Fruit fly (Drosophila melanogaster) whole organism, wandering third instar larva: Measurements from ENCODE around the gene CG43083.

Experiments used
- CG32264 ChIP-seq: fragments of 200-800 bp; sonication (Bioruptor generic); optimal IDR thresholded peaks from 2 replicates; lab custom pipeline; 2016; ENCODE audit warnings: missing biosample characterization, missing genetic modification characterization
- Hnf4 ChIP-seq: fragments of 200-800 bp; sonication (Bioruptor generic); optimal IDR thresholded peaks from 2 replicates; lab custom pipeline; 2016; ENCODE audit warnings: missing biosample characterization, mild to moderate bottlenecking, missing genetic modification characterization
- Myc ChIP-seq: fragments of >200 bp; optimal IDR thresholded peaks from 2 replicates; lab custom pipeline; 2017
- Rel ChIP-seq, 2 experiments: fragments of 200-800 bp; sonication (Bioruptor generic) in 1 of 2; optimal IDR thresholded peaks; 2 replicates in 1 of 2; 3 replicates in 1 of 2; lab custom pipeline; 2016 to 2019; ENCODE audit warnings: mild to moderate bottlenecking in 2 of 2, missing biosample characterization in 2 of 2, missing genetic modification characterization in 2 of 2, moderate library complexity in 1 of 2
- Sp1 ChIP-seq: fragments of 200-800 bp; sonication (Bioruptor generic); optimal IDR thresholded peaks from 3 replicates; lab custom pipeline; 2019; ENCODE audit warnings: missing biosample characterization, mild to moderate bottlenecking, missing genetic modification characterization, moderate library complexity
- dsf ChIP-seq: sonication (Bioruptor generic); optimal IDR thresholded peaks from 2 replicates; lab custom pipeline; 2016; ENCODE audit warnings: missing biosample characterization, missing genetic modification characterization, borderline replicate concordance
- ey ChIP-seq: fragments of 200-800 bp; sonication (Bioruptor generic); optimal IDR thresholded peaks from 2 replicates; lab custom pipeline; 2016; ENCODE audit warnings: missing biosample characterization, missing genetic modification characterization
- fru ChIP-seq: fragments of 200-800 bp; sonication (Bioruptor generic); optimal IDR thresholded peaks from 3 replicates; lab custom pipeline; 2016; ENCODE audit warnings: missing biosample characterization, mild to moderate bottlenecking, missing genetic modification characterization
- h ChIP-seq: fragments of 200-800 bp; sonication (Bioruptor generic); optimal IDR thresholded peaks from 3 replicates; lab custom pipeline; 2016; ENCODE audit warnings: missing biosample characterization, mild to moderate bottlenecking, missing genetic modification characterization
- tai ChIP-seq: sonication (Bioruptor generic); optimal IDR thresholded peaks from 2 replicates; lab custom pipeline; 2016; ENCODE audit warnings: missing biosample characterization, missing genetic modification characterization

DNA sequence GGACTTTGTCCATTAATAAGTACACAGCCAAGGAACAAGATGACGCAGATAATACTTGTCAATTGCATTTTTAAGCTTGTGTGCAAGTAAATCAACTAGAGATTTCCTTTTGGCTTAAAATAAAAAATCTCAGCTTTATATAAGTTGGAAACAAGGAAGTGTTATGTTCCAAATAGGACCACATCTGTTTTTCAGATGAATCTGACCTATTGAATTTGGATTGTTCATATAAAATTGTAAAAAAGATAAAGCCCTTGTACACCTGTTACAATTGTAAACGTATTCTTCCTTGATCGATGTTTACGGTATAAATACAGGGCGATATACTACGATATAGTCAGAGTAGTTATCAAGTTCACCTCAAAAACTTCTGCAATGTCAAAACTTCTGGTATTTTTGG, 8.9 kb downstream of the CG43083 start, which contains the start of the genes Eig71Ef and Eig71Eg:
- TF ChIP-seq CG32264 (GFP tag; lab: Kevin White, UChicago): no peak
- no peak for TF ChIP-seq Rel (GFP tag; optimal IDR thresholded peaks at IDR 0.05; lab: Kevin White, UChicago)
- no peak for TF ChIP-seq Rel (tag; optimal IDR thresholded peaks at IDR 0.05; lab: Kevin White, UChicago)
- TF ChIP-seq ey (GFP tag; lab: Kevin White, UChicago): no peak
- no peak for TF ChIP-seq fru
- TF ChIP-seq Myc: no peak
- TF ChIP-seq dsf (GFP tag; lab: Kevin White, UChicago): no peak
- no peak for TF ChIP-seq tai (GFP tag; lab: Kevin White, UChicago)
- TF ChIP-seq h (GFP tag; lab: Kevin White, UChicago): no peak
- no peak for TF ChIP-seq Hnf4 (GFP tag; lab: Kevin White, UChicago)
- no peak for TF ChIP-seq Sp1 (GFP tag; lab: Kevin White, UChicago)
